Worm (Caenorhabditis elegans) whole organism, mixed stage, embryonic: ENCODE measurements around the gene C44C10.5.

Experiments used
- bed-3 ChIP-seq: fragments of 200-800 bp; sonication (Bioruptor generic); optimal IDR thresholded peaks from 3 replicates; lab custom pipeline; 2018; ENCODE audit warnings: mild to moderate bottlenecking, missing genetic modification characterization, moderate library complexity, missing compliant biosample characterization
- blmp-1 ChIP-seq: fragments of 150-350 bp; optimal IDR thresholded peaks from 2 replicates; lab custom pipeline; 2014; ENCODE audit warnings: missing biosample characterization, missing genetic modification characterization
- ceh-39 ChIP-seq: fragments of 150-350 bp; optimal IDR thresholded peaks from 2 replicates; lab custom pipeline; 2014; ENCODE audit warnings: missing biosample characterization, missing genetic modification characterization
- ceh-43 ChIP-seq: fragments of 200-800 bp; sonication (Bioruptor generic); optimal IDR thresholded peaks from 2 replicates; lab custom pipeline; 2018; ENCODE audit warnings: mild to moderate bottlenecking, missing genetic modification characterization, moderate library complexity, missing compliant biosample characterization
- cnd-1 ChIP-seq: fragments of 200-800 bp; sonication (Bioruptor generic); optimal IDR thresholded peaks from 2 replicates; lab custom pipeline; 2018; ENCODE audit warnings: mild to moderate bottlenecking, missing genetic modification characterization, missing compliant biosample characterization
- drap-1 ChIP-seq: fragments of 200-800 bp; sonication (Bioruptor generic); optimal IDR thresholded peaks from 3 replicates; lab custom pipeline; 2018; ENCODE audit warnings: mild to moderate bottlenecking, missing genetic modification characterization, missing compliant biosample characterization
- elt-1 ChIP-seq: sonication (generic microtip); optimal IDR thresholded peaks from 2 replicates; lab custom pipeline; 2017; ENCODE audit warnings: missing genetic modification characterization, mild to moderate bottlenecking, missing compliant biosample characterization, antibody characterized with exemption, moderate library complexity, borderline replicate concordance; ENCODE audit not compliant: insufficient read depth
- elt-3 ChIP-seq: fragments of 150-350 bp; optimal IDR thresholded peaks from 2 replicates; lab custom pipeline; 2014; ENCODE audit warnings: missing biosample characterization, missing genetic modification characterization
- flh-1 ChIP-seq: fragments of 200-800 bp; sonication (Bioruptor generic); optimal IDR thresholded peaks from 2 replicates; lab custom pipeline; 2018; ENCODE audit warnings: mild to moderate bottlenecking, missing genetic modification characterization, moderate library complexity, missing compliant biosample characterization
- hlh-1 ChIP-seq: fragments of 150-350 bp; optimal IDR thresholded peaks from 2 replicates; lab custom pipeline; 2014; ENCODE audit warnings: missing biosample characterization, missing genetic modification reagents, missing genetic modification characterization
- lin-13 ChIP-seq: fragments of 150-350 bp; optimal IDR thresholded peaks from 2 replicates; lab custom pipeline; 2014; ENCODE audit warnings: missing biosample characterization, missing genetic modification characterization
- lin-32 ChIP-seq: fragments of 200-800 bp; sonication (Bioruptor generic); optimal IDR thresholded peaks from 2 replicates; lab custom pipeline; 2018; ENCODE audit warnings: mild to moderate bottlenecking, missing genetic modification characterization, missing compliant biosample characterization
- lsy-2 ChIP-seq: fragments of 150-350 bp; optimal IDR thresholded peaks from 2 replicates; lab custom pipeline; 2014; ENCODE audit warnings: missing biosample characterization, missing genetic modification characterization
- mep-1 ChIP-seq: fragments of 150-350 bp; optimal IDR thresholded peaks from 2 replicates; lab custom pipeline; 2017; ENCODE audit warnings: missing biosample characterization, missing genetic modification reagents, missing genetic modification characterization, inconsistent platforms
- mls-2 ChIP-seq: sonication (generic microtip); optimal IDR thresholded peaks from 2 replicates; lab custom pipeline; 2016; ENCODE audit warnings: mild to moderate bottlenecking, missing genetic modification characterization, moderate library complexity, missing compliant biosample characterization
- nhr-12 ChIP-seq: fragments of 150-350 bp; optimal IDR thresholded peaks from 2 replicates; lab custom pipeline; 2014; ENCODE audit warnings: missing biosample characterization, missing genetic modification characterization
- nhr-2 ChIP-seq: fragments of 150-350 bp; optimal IDR thresholded peaks from 2 replicates; lab custom pipeline; 2014; ENCODE audit warnings: missing biosample characterization, missing genetic modification characterization
- nhr-237 ChIP-seq: fragments of 150-350 bp; optimal IDR thresholded peaks from 2 replicates; lab custom pipeline; 2014; ENCODE audit warnings: missing biosample characterization, missing genetic modification characterization
- nhr-28 ChIP-seq: fragments of 150-350 bp; optimal IDR thresholded peaks from 2 replicates; lab custom pipeline; 2014; ENCODE audit warnings: missing biosample characterization, missing genetic modification characterization
- nhr-76 ChIP-seq: sonication (generic microtip); optimal IDR thresholded peaks from 2 replicates; lab custom pipeline; 2017; ENCODE audit warnings: missing biosample characterization, missing genetic modification characterization
- pha-4 ChIP-seq: fragments of 150-350 bp; optimal IDR thresholded peaks from 2 replicates; lab custom pipeline; 2018; ENCODE audit warnings: missing biosample characterization, missing genetic modification reagents, missing genetic modification characterization
- sem-2 ChIP-seq: fragments of 200-800 bp; sonication (Bioruptor generic); optimal IDR thresholded peaks from 2 replicates; lab custom pipeline; 2018; ENCODE audit warnings: mild to moderate bottlenecking, missing genetic modification characterization, missing compliant biosample characterization
- snpc-4 ChIP-seq: fragments of 150-350 bp; optimal IDR thresholded peaks from 2 replicates; lab custom pipeline; 2014; ENCODE audit warnings: missing biosample characterization, missing genetic modification characterization
- sptf-1 ChIP-seq: sonication (generic microtip); optimal IDR thresholded peaks from 2 replicates; lab custom pipeline; 2017; ENCODE audit warnings: mild to moderate bottlenecking, missing genetic modification characterization, moderate library complexity, missing compliant biosample characterization
- unc-39 ChIP-seq: fragments of 150-350 bp; optimal IDR thresholded peaks from 2 replicates; lab custom pipeline; 2014; ENCODE audit warnings: missing biosample characterization, missing genetic modification characterization
- zip-8 ChIP-seq: fragments of 150-350 bp; optimal IDR thresholded peaks from 2 replicates; lab custom pipeline; 2014; ENCODE audit warnings: missing biosample characterization, missing genetic modification characterization
- ztf-11 ChIP-seq: fragments of 150-350 bp; optimal IDR thresholded peaks from 2 replicates; lab custom pipeline; 2014; ENCODE audit warnings: missing biosample characterization, missing genetic modification characterization

Gene C44C10.5

ce11 chrX:11696696-11697095, 6.4 kb downstream of the C44C10.5 start, which contains the start of gene C44C10.12:
TSS of gene C44C10.12 (plus strand) at chrX:11696996.
- no peak for TF ChIP-seq elt-3 (tag; lab: Kevin White, UChicago)
- no peak for TF ChIP-seq ceh-43 (GFP tag; lab: Kevin White, UChicago)
- no peak for TF ChIP-seq nhr-237 (tag; lab: Kevin White, UChicago)
- TF ChIP-seq nhr-2, result no peak
- no peak for TF ChIP-seq mep-1 (tag; lab: Kevin White, UChicago)
- no peak for TF ChIP-seq zip-8 (tag; lab: Kevin White, UChicago)
- no peak for TF ChIP-seq elt-1
- no peak for TF ChIP-seq unc-39 (tag; lab: Kevin White, UChicago)
- TF ChIP-seq ceh-39 (tag; lab: Kevin White, UChicago), result no peak
- no peak for TF ChIP-seq sptf-1 (tag; lab: Kevin White, UChicago)
- TF ChIP-seq pha-4, result no peak
- TF ChIP-seq flh-1, result no peak
- no peak for TF ChIP-seq snpc-4 (tag; lab: Kevin White, UChicago)
- no peak for TF ChIP-seq blmp-1 (tag; lab: Kevin White, UChicago)
- TF ChIP-seq drap-1 (GFP tag; lab: Kevin White, UChicago), result no peak
- TF ChIP-seq ztf-11 (tag; lab: Kevin White, UChicago), result no peak
- TF ChIP-seq hlh-1 (tag; lab: Kevin White, UChicago), result no peak
- no peak for TF ChIP-seq bed-3 (GFP tag; lab: Kevin White, UChicago)

ce11 chrX:11700263-11700662, 9.9 kb downstream of the C44C10.5 start, which contains the start of gene C44C10.15:
TSS of gene C44C10.15 (minus strand) at chrX:11700363.
- no peak for TF ChIP-seq pha-4

- no peak for TF ChIP-seq mls-2 (tag; lab: Kevin White, UChicago)
- no peak for TF ChIP-seq nhr-76 (tag; lab: Kevin White, UChicago)
- no peak for TF ChIP-seq sptf-1 (tag; lab: Kevin White, UChicago)
- TF ChIP-seq nhr-28 (tag; lab: Kevin White, UChicago), result no peak
- no peak for TF ChIP-seq cnd-1
- TF ChIP-seq drap-1 (GFP tag; lab: Kevin White, UChicago), result no peak
- TF ChIP-seq snpc-4 (tag; lab: Kevin White, UChicago), result no peak
- no peak for TF ChIP-seq nhr-12 (tag; lab: Kevin White, UChicago)
- TF ChIP-seq bed-3 (GFP tag; lab: Kevin White, UChicago), result no peak
- TF ChIP-seq lin-32 (GFP tag; lab: Kevin White, UChicago), result no peak
- TF ChIP-seq mep-1 (tag; lab: Kevin White, UChicago), result no peak
- TF ChIP-seq, all 35 proteins: peak for 0
Measured at ce11 chrX:11702236-11702635, 11.9 kb downstream of the C44C10.5 start, which contains the start of gene C44C10.3. TSS of gene C44C10.3 (plus strand) at chrX:11702536.

ce11 chrX:11710229-11710628, 19.9 kb downstream of the C44C10.5 start, which contains the start of gene C44C10.11:
TSS of gene C44C10.11 (minus strand) at chrX:11710343.
- TF ChIP-seq blmp-1 (tag; lab: Kevin White, UChicago), result no peak
- TF ChIP-seq pha-4, result no peak
- no peak for TF ChIP-seq lsy-2 (tag; lab: Kevin White, UChicago)
- no peak for TF ChIP-seq nhr-12 (tag; lab: Kevin White, UChicago)
- TF ChIP-seq lin-13 (tag; lab: Kevin White, UChicago), result no peak
- no peak for TF ChIP-seq mep-1 (tag; lab: Kevin White, UChicago)
- no peak for TF ChIP-seq elt-3 (tag; lab: Kevin White, UChicago)

- no peak for TF ChIP-seq zip-8 (tag; lab: Kevin White, UChicago)
- TF ChIP-seq sem-2 (GFP tag; lab: Kevin White, UChicago), result no peak
- no peak for TF ChIP-seq ceh-43 (GFP tag; lab: Kevin White, UChicago)
- TF ChIP-seq, all 35 proteins: peak for 0
Measured at ce11 chrX:11711437-11712080, 21.2 kb downstream of the C44C10.5 start.

- TF ChIP-seq snpc-4 (tag; lab: Kevin White, UChicago), result no peak
Measured at ce11 chrX:11712230-11712853, 22.0 kb downstream of the C44C10.5 start, which contains the start of gene col-180. TSS of gene col-180 (minus strand) at chrX:11712280.
